Worm (Caenorhabditis elegans) whole organism, midembryonic: ENCODE data around the gene ZK1055.6.

Experiments
- cog-1 ChIP-seq: sonication (generic microtip); optimal IDR thresholded peaks from 2 replicates; lab custom pipeline; 2016; ENCODE audit warnings: missing genetic modification characterization, missing compliant biosample characterization
- med-1 ChIP-seq: sonication (generic microtip); optimal IDR thresholded peaks from 2 replicates; lab custom pipeline; 2017; ENCODE audit warnings: missing genetic modification characterization, mild to moderate bottlenecking, missing compliant biosample characterization, antibody characterized with exemption, missing genetic modification reagents; ENCODE audit not compliant: insufficient read depth

DNA sequence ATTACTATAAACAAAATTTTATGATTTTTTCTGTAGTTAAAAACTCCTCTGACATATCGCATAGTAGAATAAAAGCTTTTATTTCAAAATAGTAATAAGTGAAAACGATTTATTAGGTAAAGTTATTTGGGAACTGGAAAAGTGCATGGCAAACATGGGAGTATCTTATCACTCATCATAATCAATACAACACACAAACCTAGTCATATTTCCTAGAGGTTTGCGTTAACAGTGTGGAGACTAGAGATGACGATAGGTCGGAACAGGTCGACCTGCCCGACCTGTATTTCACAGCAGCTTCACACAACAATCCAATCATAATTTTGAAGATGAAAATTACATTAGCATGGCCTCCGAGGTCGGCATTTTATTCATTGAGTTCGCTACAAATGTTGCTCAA lies 22.4 kb downstream of the ZK1055.6 start, which contains the start of gene EGAP9.3:
- TF ChIP-seq cog-1 (tag; lab: Kevin White, UChicago) (no peak), med-1 (no peak)
